Worm (Caenorhabditis elegans): ENCODE results near the gene elmd-1.

DNA sequence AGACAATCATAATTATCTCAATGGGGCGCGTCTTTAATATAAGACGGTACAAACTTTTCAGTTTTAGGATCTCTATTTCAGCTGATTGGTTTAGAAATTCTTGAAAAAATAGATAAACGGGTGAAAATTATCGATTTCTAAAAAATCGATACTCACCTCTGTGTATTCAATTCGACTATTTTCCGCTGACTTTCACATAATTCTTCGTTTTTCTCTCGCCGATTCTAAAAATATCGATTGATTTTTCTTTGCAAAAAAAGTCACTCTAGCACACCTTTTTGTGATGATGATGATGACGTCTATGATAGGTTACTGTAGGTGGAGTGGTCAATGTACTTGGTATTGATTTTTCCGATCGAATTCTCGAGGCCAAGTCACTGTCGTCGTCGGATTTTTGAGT lies 40.0 kb downstream of the elmd-1 start:
- TF ChIP-seq ceh-19 (GFP tag; optimal IDR thresholded peaks at IDR 0.05) (no peak), nfya-1 (tag; optimal IDR thresholded peaks at IDR 0.05) (no peak), hlh-13 (GFP tag; optimal IDR thresholded peaks at IDR 0.05) (no peak), ets-4 (tag; optimal IDR thresholded peaks at IDR 0.05) (no peak), odd-2 (tag; optimal IDR thresholded peaks at IDR 0.05) (no peak), hlh-30 (tag; optimal IDR thresholded peaks at IDR 0.05; ENCODE audit: insufficient read depth) (no peak), nhr-232 (tag; optimal IDR thresholded peaks at IDR 0.05) (no peak), npax-4 (tag; optimal IDR thresholded peaks at IDR 0.05) (no peak), unc-86 (tag; optimal IDR thresholded peaks at IDR 0.05) (no peak), T23F11.4 (GFP tag; optimal IDR thresholded peaks at IDR 0.05) (no peak)

All from whole organism, late embryonic.